Worm (Caenorhabditis elegans): ENCODE results near the gene EEED8.18.

DNA sequence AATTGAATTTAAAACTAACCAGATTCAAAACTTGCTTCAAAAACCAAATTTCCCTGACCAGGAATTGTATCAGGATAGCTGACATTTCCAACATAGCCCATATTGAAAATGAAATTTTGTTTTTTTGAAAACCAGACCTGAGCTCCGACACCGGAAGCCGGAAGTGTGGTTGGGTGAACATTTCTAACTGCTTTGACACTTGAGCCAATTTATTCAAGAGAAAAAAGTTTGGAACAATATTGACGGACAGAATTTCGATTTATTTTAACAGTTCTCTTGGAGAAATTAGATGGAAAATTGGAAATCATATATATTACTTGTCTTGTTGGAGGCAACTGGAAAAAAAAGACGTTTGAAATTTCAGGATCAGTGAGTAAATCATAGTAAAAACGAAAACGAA is 25.2 kb downstream of the EEED8.18 start, which contains the start of gene ccpp-6:
- TF ChIP-seq him-1 (tag; optimal IDR thresholded peaks at IDR 0.05) (no peak), dao-5 (tag; optimal IDR thresholded peaks at IDR 0.05) (no peak), W03F9.2 (tag; optimal IDR thresholded peaks at IDR 0.05) (no peak)

All from whole organism, L4/young adult.